Fruit fly (Drosophila melanogaster) whole organism, embryonic: ENCODE results near the gene peng.
A peak's percentile ranks its signal among the peaks of the same experiment; 100 is the strongest.

Experiments used
- CG12219 ChIP-seq: fragments of 200-800 bp; sonication (Bioruptor generic); optimal IDR thresholded peaks from 3 replicates; lab custom pipeline; 2018; ENCODE audit warnings: missing biosample characterization, mild to moderate bottlenecking, missing genetic modification characterization
- CG13287 ChIP-seq: fragments of 200-800 bp; sonication (Bioruptor generic); IDR thresholded peaks from 2 replicates; pipeline ENCODE4 v1.3.6; 2022; ENCODE audit warnings: missing biosample characterization, missing genetic modification characterization; ENCODE audit not compliant: partially characterized antibody
- CG15479 ChIP-seq: fragments of 200-800 bp; sonication (Bioruptor generic); optimal IDR thresholded peaks from 3 replicates; lab custom pipeline; 2019; ENCODE audit warnings: missing biosample characterization, mild to moderate bottlenecking, missing genetic modification characterization, moderate library complexity
- CG18262 ChIP-seq: fragments of 200-800 bp; optimal IDR thresholded peaks from 3 replicates; lab custom pipeline; 2019; ENCODE audit warnings: missing biosample characterization, mild to moderate bottlenecking, missing genetic modification characterization, moderate library complexity
- CG2116 ChIP-seq: fragments of 200-800 bp; sonication (Bioruptor generic); optimal IDR thresholded peaks from 3 replicates; lab custom pipeline; 2018; ENCODE audit warnings: missing biosample characterization, mild to moderate bottlenecking, missing genetic modification characterization
- CG31365 ChIP-seq: fragments of 200-800 bp; sonication (Bioruptor generic); optimal IDR thresholded peaks from 2 replicates; lab custom pipeline; 2018; ENCODE audit warnings: missing biosample characterization, mild to moderate bottlenecking, missing genetic modification characterization
- CG32772 ChIP-seq: fragments of 200-800 bp; sonication (Bioruptor generic); IDR thresholded peaks from 2 replicates; pipeline ENCODE4 v1.3.6; 2022; ENCODE audit warnings: missing biosample characterization, missing genetic modification characterization
- CG33213 ChIP-seq: fragments of 200-800 bp; sonication (Bioruptor generic); optimal IDR thresholded peaks from 3 replicates; lab custom pipeline; 2016; ENCODE audit warnings: missing biosample characterization, missing genetic modification characterization
- CG43689 ChIP-seq: fragments of 200-800 bp; sonication (Bioruptor generic); IDR thresholded peaks from 2 replicates; pipeline ENCODE4 v1.3.6; 2022; ENCODE audit warnings: missing biosample characterization, missing genetic modification characterization
- CG6272 ChIP-seq: fragments of 200-800 bp; sonication (Bioruptor generic); IDR thresholded peaks from 2 replicates; pipeline ENCODE4 v1.3.6; 2022; ENCODE audit warnings: missing biosample characterization, missing genetic modification characterization
- CG9215 ChIP-seq: fragments of 200-800 bp; sonication (Bioruptor generic); IDR thresholded peaks from 2 replicates; pipeline ENCODE4 v1.3.6; 2022; ENCODE audit warnings: missing biosample characterization, missing genetic modification characterization
- CG9727 ChIP-seq: fragments of 200-800 bp; sonication (Bioruptor generic); optimal IDR thresholded peaks from 3 replicates; lab custom pipeline; 2017; ENCODE audit warnings: missing biosample characterization, mild to moderate bottlenecking, missing genetic modification characterization
- Chrac-16 ChIP-seq: fragments of 200-800 bp; sonication (Bioruptor generic); optimal IDR thresholded peaks from 3 replicates; lab custom pipeline; 2016; ENCODE audit warnings: missing biosample characterization, missing genetic modification characterization
- CrebB ChIP-seq: fragments of 200-800 bp; sonication (Bioruptor generic); optimal IDR thresholded peaks from 3 replicates; lab custom pipeline; 2018; ENCODE audit warnings: missing biosample characterization, mild to moderate bottlenecking, missing genetic modification characterization
- Dip2 ChIP-seq: fragments of 200-800 bp; sonication (Bioruptor generic); IDR thresholded peaks from 2 replicates; pipeline ENCODE4 v1.3.6; 2022; ENCODE audit warnings: missing biosample characterization, missing genetic modification characterization
- HLH54F ChIP-seq: fragments of 200-800 bp; sonication (Bioruptor generic); optimal IDR thresholded peaks from 3 replicates; lab custom pipeline; 2016; ENCODE audit warnings: missing biosample characterization, missing genetic modification characterization
- Hmx ChIP-seq: fragments of 200-800 bp; sonication (Bioruptor generic); optimal IDR thresholded peaks from 2 replicates; lab custom pipeline; 2016; ENCODE audit warnings: missing biosample characterization, missing genetic modification characterization
- Hsf ChIP-seq: fragments of 200-800 bp; sonication (Bioruptor generic); optimal IDR thresholded peaks from 3 replicates; lab custom pipeline; 2016; ENCODE audit warnings: missing biosample characterization, missing genetic modification characterization
- Lim3 ChIP-seq: fragments of 200-800 bp; sonication (Bioruptor generic); IDR thresholded peaks from 2 replicates; pipeline ENCODE4 v1.3.6; 2022; ENCODE audit warnings: missing biosample characterization, missing genetic modification characterization
- Lpt ChIP-seq: fragments of >200 bp; optimal IDR thresholded peaks from 2 replicates; lab custom pipeline; 2018; ENCODE audit warnings: missing biosample characterization, missing genetic modification characterization
- Max ChIP-seq: fragments of 200-800 bp; sonication (Bioruptor generic); optimal IDR thresholded peaks from 2 replicates; lab custom pipeline; 2016; ENCODE audit warnings: missing biosample characterization, mild to moderate bottlenecking, missing genetic modification characterization
- NC2α ChIP-seq: fragments of 200-800 bp; sonication (Bioruptor generic); optimal IDR thresholded peaks from 2 replicates; lab custom pipeline; 2016; ENCODE audit warnings: missing biosample characterization, missing genetic modification characterization
- Opbp ChIP-seq: fragments of 200-800 bp; sonication (Bioruptor generic); IDR thresholded peaks from 3 replicates; pipeline ENCODE4 v1.3.6; 2022; ENCODE audit warnings: missing biosample characterization, missing genetic modification characterization; ENCODE audit not compliant: partially characterized antibody
- PHDP ChIP-seq: fragments of 200-800 bp; sonication (Bioruptor generic); optimal IDR thresholded peaks from 3 replicates; lab custom pipeline; 2018; ENCODE audit warnings: missing biosample characterization, mild to moderate bottlenecking, missing genetic modification characterization, moderate library complexity
- Poxn ChIP-seq: fragments of 200-800 bp; sonication (Bioruptor generic); IDR thresholded peaks from 2 replicates; pipeline ENCODE4 v1.3.6; 2022; ENCODE audit warnings: missing biosample characterization, missing genetic modification characterization
- Sry-δ ChIP-seq: fragments of 200-800 bp; sonication (Bioruptor generic); optimal IDR thresholded peaks from 2 replicates; lab custom pipeline; 2016; ENCODE audit warnings: missing biosample characterization, missing genetic modification characterization
- Ssrp ChIP-seq: fragments of 200-800 bp; sonication (Bioruptor generic); optimal IDR thresholded peaks from 2 replicates; lab custom pipeline; 2018; ENCODE audit warnings: missing biosample characterization, mild to moderate bottlenecking, missing genetic modification characterization, moderate library complexity
- TFAM ChIP-seq: fragments of 200-800 bp; sonication (Bioruptor generic); optimal IDR thresholded peaks from 2 replicates; lab custom pipeline; 2017; ENCODE audit warnings: missing biosample characterization, missing genetic modification characterization, inconsistent platforms
- ato ChIP-seq: fragments of 200-800 bp; sonication (Bioruptor generic); IDR thresholded peaks from 2 replicates; pipeline ENCODE4 v1.3.6; 2022; ENCODE audit warnings: missing biosample characterization, missing genetic modification characterization; ENCODE audit not compliant: partially characterized antibody
- az2 ChIP-seq: fragments of 200-800 bp; sonication (Bioruptor generic); optimal IDR thresholded peaks from 3 replicates; lab custom pipeline; 2016; ENCODE audit warnings: missing biosample characterization, missing genetic modification characterization
- bcd ChIP-seq: fragments of 200-800 bp; sonication (Bioruptor generic); optimal IDR thresholded peaks from 2 replicates; lab custom pipeline; 2017; ENCODE audit warnings: missing biosample characterization, mild to moderate bottlenecking, missing genetic modification characterization
- bowl ChIP-seq: fragments of 200-800 bp; sonication (Bioruptor generic); IDR thresholded peaks from 2 replicates; pipeline ENCODE4 v1.3.6; 2022; ENCODE audit warnings: missing biosample characterization, missing genetic modification characterization
- bsh ChIP-seq, 2 experiments: fragments of 200-800 bp; sonication (Bioruptor generic); optimal IDR thresholded peaks; 2 replicates each; lab custom pipeline; 2017 to 2018; ENCODE audit warnings: mild to moderate bottlenecking in 2 of 2, missing biosample characterization in 2 of 2, missing genetic modification characterization in 2 of 2, moderate library complexity in 1 of 2
- corto ChIP-seq: fragments of 200-800 bp; sonication (Bioruptor generic); optimal IDR thresholded peaks from 2 replicates; lab custom pipeline; 2016; ENCODE audit warnings: missing biosample characterization, mild to moderate bottlenecking, missing genetic modification characterization, moderate library complexity
- crp ChIP-seq, 2 experiments: fragments of 200-800 bp; sonication (Bioruptor generic); optimal IDR thresholded peaks; 2 replicates in 1 of 2; 3 replicates in 1 of 2; lab custom pipeline; 2017; ENCODE audit warnings: missing biosample characterization in 2 of 2, missing genetic modification characterization in 2 of 2, mild to moderate bottlenecking in 1 of 2, moderate library complexity in 1 of 2
- dmrt99B ChIP-seq: fragments of 200-800 bp; sonication (Bioruptor generic); optimal IDR thresholded peaks from 2 replicates; lab custom pipeline; 2018; ENCODE audit warnings: missing biosample characterization, mild to moderate bottlenecking, missing genetic modification characterization, moderate library complexity
- ewg ChIP-seq: fragments of 200-800 bp; sonication (Bioruptor generic); optimal IDR thresholded peaks from 3 replicates; lab custom pipeline; 2017; ENCODE audit warnings: mild to moderate bottlenecking, missing biosample characterization, missing genetic modification reagents, missing genetic modification characterization
- fd102C ChIP-seq: fragments of 200-800 bp; sonication (Bioruptor generic); optimal IDR thresholded peaks from 2 replicates; lab custom pipeline; 2018; ENCODE audit warnings: missing biosample characterization, mild to moderate bottlenecking, missing genetic modification characterization, moderate library complexity
- ftz-f1 ChIP-seq: fragments of 200-800 bp; sonication (Bioruptor generic); optimal IDR thresholded peaks from 2 replicates; lab custom pipeline; 2016; ENCODE audit warnings: missing biosample characterization, missing genetic modification characterization
- gem ChIP-seq: fragments of 200-800 bp; sonication (Bioruptor generic); optimal IDR thresholded peaks from 2 replicates; lab custom pipeline; 2019; ENCODE audit warnings: missing biosample characterization, mild to moderate bottlenecking, missing genetic modification characterization, moderate library complexity
- lbe ChIP-seq: fragments of 200-800 bp; sonication (Bioruptor generic); optimal IDR thresholded peaks from 2 replicates; lab custom pipeline; 2016; ENCODE audit warnings: missing biosample characterization, mild to moderate bottlenecking, missing genetic modification characterization
- run ChIP-seq: fragments of 200-800 bp; sonication (Bioruptor generic); optimal IDR thresholded peaks from 3 replicates; lab custom pipeline; 2018; ENCODE audit warnings: missing biosample characterization, mild to moderate bottlenecking, missing genetic modification characterization
- sc ChIP-seq, 3 experiments: fragments of >200 bp in 2 of 3; fragments of 200-800 bp in 1 of 3; sonication (Bioruptor generic) in 1 of 3; optimal IDR thresholded peaks; 2 replicates in 2 of 3; 3 replicates in 1 of 3; lab custom pipeline; 2017; ENCODE audit warnings: mild to moderate bottlenecking in 1 of 3, missing biosample characterization in 1 of 3, missing genetic modification characterization in 1 of 3, missing genetic modification reagents in 1 of 3
- sima ChIP-seq: fragments of 200-800 bp; sonication (Bioruptor generic); optimal IDR thresholded peaks from 2 replicates; lab custom pipeline; 2016; ENCODE audit warnings: missing biosample characterization, missing genetic modification characterization
- stwl ChIP-seq: fragments of 200-800 bp; sonication (Bioruptor generic); optimal IDR thresholded peaks from 3 replicates; lab custom pipeline; 2018; ENCODE audit warnings: missing biosample characterization, mild to moderate bottlenecking, missing genetic modification characterization, moderate library complexity
- tgo ChIP-seq: fragments of 200-800 bp; sonication (Bioruptor generic); IDR thresholded peaks from 3 replicates; pipeline ENCODE4 v1.3.6; 2022; ENCODE audit warnings: missing biosample characterization, missing genetic modification characterization
- unc-4 ChIP-seq: fragments of 200-800 bp; sonication (Bioruptor generic); IDR thresholded peaks from 2 replicates; pipeline ENCODE4 v1.3.6; 2022; ENCODE audit warnings: missing biosample characterization, missing genetic modification characterization; ENCODE audit not compliant: partially characterized antibody
- usp ChIP-seq: fragments of >200 bp; optimal IDR thresholded peaks from 2 replicates; lab custom pipeline; 2017; ENCODE audit warnings: missing biosample characterization, missing genetic modification characterization
- zf30C ChIP-seq: fragments of 200-800 bp; sonication (Bioruptor generic); optimal IDR thresholded peaks from 3 replicates; lab custom pipeline; 2018; ENCODE audit warnings: missing biosample characterization, mild to moderate bottlenecking, missing genetic modification characterization

Gene peng

DNA sequence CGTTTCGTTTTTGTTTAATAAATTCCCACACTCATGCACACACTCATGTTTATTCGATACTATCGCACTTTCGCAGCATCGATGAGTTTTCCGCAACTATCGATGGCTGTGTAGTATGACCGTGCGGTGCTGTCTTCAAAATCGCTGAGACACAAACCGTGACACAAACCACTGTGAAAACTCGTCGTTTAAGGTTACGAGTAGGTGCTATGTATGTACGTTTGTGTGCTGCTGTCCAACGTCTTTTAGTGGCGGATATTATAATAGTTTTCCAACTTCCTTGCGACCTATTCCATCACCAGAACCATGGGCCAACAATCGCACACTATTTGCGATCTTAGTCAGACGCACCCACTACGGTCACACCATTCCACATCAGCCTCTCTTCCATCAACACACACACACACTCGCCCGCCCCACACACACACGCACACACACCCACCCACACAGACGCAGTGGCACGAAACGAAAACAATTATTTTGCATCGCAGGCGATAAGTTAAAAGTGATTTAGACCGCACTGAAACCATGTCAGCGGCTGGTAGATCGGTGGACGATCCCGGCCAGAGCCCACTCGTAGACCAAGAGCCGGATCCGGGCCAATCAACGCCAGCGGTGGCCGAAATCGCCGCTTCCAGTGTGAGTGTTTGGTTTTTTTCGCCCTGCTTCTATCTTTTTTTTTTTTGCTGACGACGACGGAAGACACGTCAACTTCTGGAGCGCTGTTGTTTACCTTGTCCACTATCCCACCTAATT, 25.5 kb downstream of the peng start, which contains the start of the genes Dd and CG1486 (continued):
- no peak for TF ChIP-seq bcd (GFP tag; lab: Kevin White, UChicago)
- TF ChIP-seq CG9215 (GFP tag; lab: Robert Waterston, UW) = no peak
- TF ChIP-seq CG32772 = no peak
- no peak for TF ChIP-seq usp
- peak; percentile 44 for TF ChIP-seq stwl (tag; lab: Kevin White, UChicago)
- peak; percentile 74 for TF ChIP-seq CG2116
- no peak for TF ChIP-seq PHDP (tag; lab: Kevin White, UChicago)
- no peak for TF ChIP-seq CrebB (tag; lab: Kevin White, UChicago)
- TF ChIP-seq az2 (GFP tag; lab: Kevin White, UChicago) = no peak
- TF ChIP-seq CG12219 = no peak
- TF ChIP-seq TFAM (GFP tag; lab: Kevin White, UChicago) = no peak
- no peak for TF ChIP-seq ftz-f1
- TF ChIP-seq Opbp (GFP tag; lab: Robert Waterston, UW) = peak; percentile 84
- TF ChIP-seq Dip2 (GFP tag; lab: Robert Waterston, UW) = no peak
- 0 out of 2 replicates have a peak, but pooled peaks have one; percentile 29 for TF ChIP-seq CG6272
- TF ChIP-seq CG31365 (tag; lab: Kevin White, UChicago) = no peak
- no peak for TF ChIP-seq gem (tag; lab: Kevin White, UChicago)
- no peak for TF ChIP-seq HLH54F (GFP tag; lab: Kevin White, UChicago)
- no peak for TF ChIP-seq CG9727 (GFP tag; lab: Kevin White, UChicago)
- peak in 1 of 2 experiments; percentile 14 for TF ChIP-seq crp (GFP tag; optimal IDR thresholded peaks at IDR 0.05; lab: Kevin White, UChicago)
- TF ChIP-seq lbe (GFP tag; lab: Kevin White, UChicago) = no peak
- peak; percentile 83 for TF ChIP-seq unc-4 (GFP tag; lab: Robert Waterston, UW)
- TF ChIP-seq corto (GFP tag; lab: Kevin White, UChicago) = no peak
- no peak for TF ChIP-seq Poxn (GFP tag; lab: Robert Waterston, UW)
- TF ChIP-seq fd102C (GFP tag; lab: Kevin White, UChicago) = no peak
- no peak for TF ChIP-seq zf30C (GFP tag; lab: Kevin White, UChicago)
- TF ChIP-seq Lim3 (GFP tag; lab: Robert Waterston, UW) = no peak
- no peak for TF ChIP-seq sc (optimal IDR thresholded peaks at IDR 0.05; lab: Kevin White, UChicago)
- no peak for TF ChIP-seq sc (GFP tag; optimal IDR thresholded peaks at IDR 0.05; lab: Kevin White, UChicago)
- TF ChIP-seq Hmx (GFP tag; lab: Kevin White, UChicago) = no peak
- TF ChIP-seq run (tag; lab: Kevin White, UChicago) = no peak
- no peak for TF ChIP-seq CG43689
- TF ChIP-seq Ssrp = no peak
- TF ChIP-seq bowl = no peak
- no peak for TF ChIP-seq NC2α
- peak; percentile 30 for TF ChIP-seq ewg (GFP tag; lab: Kevin White, UChicago)
- peak; percentile 70 for TF ChIP-seq ato
- TF ChIP-seq Lpt = no peak
- peak in 1 of 2 experiments; percentile 59 for TF ChIP-seq bsh (GFP tag; optimal IDR thresholded peaks at IDR 0.05; lab: Kevin White, UChicago)
- no peak for TF ChIP-seq Hsf (GFP tag; lab: Kevin White, UChicago)
- TF ChIP-seq CG15479 = no peak
- no peak for TF ChIP-seq dmrt99B
- peak; percentile 44 for TF ChIP-seq CG33213 (GFP tag; lab: Kevin White, UChicago)
- TF ChIP-seq CG13287 (GFP tag; lab: Robert Waterston, UW) = peak; percentile 80
- TF ChIP-seq Chrac-16 (GFP tag; lab: Kevin White, UChicago) = no peak
- TF ChIP-seq sima (GFP tag; lab: Kevin White, UChicago) = no peak
- no peak for TF ChIP-seq tgo (GFP tag; lab: Robert Waterston, UW)
- peak; percentile 90 for TF ChIP-seq Sry-δ (GFP tag; lab: Kevin White, UChicago)
- peak; percentile 22 for TF ChIP-seq Max (GFP tag; lab: Kevin White, UChicago)
- no peak for TF ChIP-seq CG18262
